Fruit fly (Drosophila melanogaster): Measurements from ENCODE around the gene emei.

emei gene

DNA sequence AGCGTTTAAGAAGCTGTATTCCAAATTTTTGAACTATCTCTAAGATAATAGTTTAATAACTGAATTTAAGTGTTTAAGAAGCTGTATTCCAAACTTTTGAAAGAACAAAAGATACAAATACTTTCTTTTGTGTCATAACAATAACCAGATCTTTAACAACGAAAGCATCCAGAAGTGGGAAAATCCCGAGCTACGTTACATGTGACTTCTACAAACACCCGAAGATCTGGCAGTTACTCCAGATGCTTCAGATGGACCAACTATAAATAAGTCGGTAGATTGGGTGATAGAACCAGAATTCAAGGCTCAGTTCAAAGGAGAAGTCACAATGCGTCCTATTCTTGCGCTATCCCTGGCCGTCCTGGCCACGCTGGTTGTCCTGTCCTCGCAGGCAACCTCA, 1.6 kb upstream of the emei start, which contains the start of gene CG12522:
CG12522 (plus strand) TSS at position 301 of the 400 bp plus-strand sequence.
- TF ChIP-seq CG8478 (optimal IDR thresholded peaks at IDR 0.05) (no peak), EcR (GFP tag; optimal IDR thresholded peaks at IDR 0.05) (no peak), pan (optimal IDR thresholded peaks at IDR 0.05) (no peak), Dll (optimal IDR thresholded peaks at IDR 0.05) (no peak), psq (optimal IDR thresholded peaks at IDR 0.05) (no peak), usp (GFP tag; optimal IDR thresholded peaks at IDR 0.05) (no peak)

DNA sequence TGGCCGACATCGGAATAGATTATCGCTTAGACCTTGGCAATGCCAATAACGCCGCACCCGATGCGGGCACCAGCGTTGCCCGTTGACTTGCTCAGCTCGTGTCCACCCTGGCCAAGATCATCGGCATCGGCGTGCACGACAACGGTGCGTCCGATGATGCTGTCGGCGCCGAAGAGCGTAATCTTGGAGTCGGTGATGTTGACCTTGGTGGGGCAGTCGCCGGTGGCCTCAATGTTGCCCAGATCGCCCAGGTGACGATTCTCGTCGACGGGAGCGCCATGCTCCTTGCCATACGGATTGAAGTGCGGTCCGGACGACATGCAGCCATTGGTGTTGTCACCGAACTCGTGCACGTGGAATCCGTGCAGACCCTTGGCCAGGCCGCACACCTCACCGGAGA, 2.9 kb downstream of the emei start:
- TF ChIP-seq EcR (GFP tag; optimal IDR thresholded peaks at IDR 0.05) = no peak
- no peak for TF ChIP-seq usp (GFP tag; optimal IDR thresholded peaks at IDR 0.05)
- TF ChIP-seq psq (optimal IDR thresholded peaks at IDR 0.05) = no peak
- TF ChIP-seq Dll (optimal IDR thresholded peaks at IDR 0.05) = no peak
- TF ChIP-seq pan (optimal IDR thresholded peaks at IDR 0.05) = no peak
- no peak for TF ChIP-seq CG8478 (optimal IDR thresholded peaks at IDR 0.05)

dm6 chr3L:11113198-11114197, 4.0 kb downstream of the emei start, which contains the start of gene Sod1:
Gene Sod1, minus strand, starts transcription at chr3L:11113740.
- TF ChIP-seq CG8478 (optimal IDR thresholded peaks at IDR 0.05) (no peak), psq (optimal IDR thresholded peaks at IDR 0.05) (no peak), usp (GFP tag; optimal IDR thresholded peaks at IDR 0.05) (no peak), pan (optimal IDR thresholded peaks at IDR 0.05) (no peak), Dll (optimal IDR thresholded peaks at IDR 0.05) (no peak), EcR (GFP tag; optimal IDR thresholded peaks at IDR 0.05) (no peak)

DNA sequence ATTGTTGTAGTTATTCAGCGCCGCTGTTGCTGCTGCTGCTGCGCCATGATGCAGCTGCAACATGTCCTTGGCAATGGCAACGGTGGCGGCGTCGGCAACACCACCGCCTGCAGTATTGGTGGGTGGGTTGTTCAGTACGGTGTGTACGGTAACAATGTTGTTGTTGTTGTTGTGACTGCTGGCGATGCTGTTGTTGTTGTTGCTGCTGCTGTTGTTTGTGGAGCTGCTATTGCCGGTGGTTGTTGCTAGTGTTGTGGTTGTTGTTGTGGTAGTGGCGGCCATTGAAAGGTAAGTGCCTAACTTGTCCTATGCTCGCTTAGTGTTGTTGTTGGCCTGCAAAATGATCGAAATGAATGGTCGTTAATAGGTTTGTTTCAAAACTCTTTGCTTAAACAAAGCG, 8.2 kb downstream of the emei start:
- TF ChIP-seq CG8478 (optimal IDR thresholded peaks at IDR 0.05) (no peak), Dll (optimal IDR thresholded peaks at IDR 0.05) (no peak), psq (optimal IDR thresholded peaks at IDR 0.05) (no peak), EcR (GFP tag; optimal IDR thresholded peaks at IDR 0.05) (no peak), usp (GFP tag; optimal IDR thresholded peaks at IDR 0.05) (no peak), pan (optimal IDR thresholded peaks at IDR 0.05) (no peak)

DNA sequence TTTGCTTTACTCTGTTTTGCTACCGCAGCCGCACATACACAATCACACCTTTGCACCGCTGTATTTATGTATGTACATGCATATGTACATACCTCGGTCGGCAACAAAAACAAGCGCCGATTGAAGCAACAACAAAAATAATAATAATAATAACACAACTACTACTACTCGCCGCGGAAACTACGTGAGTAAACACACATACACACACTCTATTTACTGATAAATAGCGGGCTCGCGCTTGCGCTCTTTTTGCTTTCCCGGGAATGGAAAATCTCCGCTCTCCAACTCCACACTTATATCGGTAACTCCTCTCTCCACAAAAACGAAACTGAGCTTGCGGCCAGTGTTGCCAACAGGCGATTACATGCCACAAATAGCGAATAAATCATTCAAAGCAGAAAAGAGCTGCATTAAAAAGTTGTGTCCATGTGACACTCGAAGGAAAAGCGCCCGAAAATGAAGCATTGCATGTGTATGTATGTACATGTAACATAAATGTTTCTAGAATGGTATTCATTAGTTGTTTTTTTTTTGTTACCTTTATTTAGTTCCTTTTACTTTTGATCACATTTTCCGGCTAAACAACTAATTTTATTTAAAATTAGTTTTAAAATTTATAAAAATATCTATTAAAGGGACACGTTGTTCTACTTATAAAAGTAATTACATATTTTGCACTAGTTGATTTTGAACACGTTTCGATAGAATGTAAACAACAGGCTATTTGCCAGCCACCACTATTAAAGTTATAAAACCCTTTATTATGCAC, 9.3 kb downstream of the emei start:
- TF ChIP-seq EcR (GFP tag; optimal IDR thresholded peaks at IDR 0.05) (no peak), Dll (optimal IDR thresholded peaks at IDR 0.05) (peak; percentile 22)

- TF ChIP-seq CG8478 (optimal IDR thresholded peaks at IDR 0.05) (no peak), Dll (optimal IDR thresholded peaks at IDR 0.05) (no peak), pan (optimal IDR thresholded peaks at IDR 0.05) (no peak), usp (GFP tag; optimal IDR thresholded peaks at IDR 0.05) (no peak), EcR (GFP tag; optimal IDR thresholded peaks at IDR 0.05) (no peak), psq (optimal IDR thresholded peaks at IDR 0.05) (no peak)
Observed at dm6 chr3L:11119396-11119900, 10.0 kb downstream of the emei start.

DNA sequence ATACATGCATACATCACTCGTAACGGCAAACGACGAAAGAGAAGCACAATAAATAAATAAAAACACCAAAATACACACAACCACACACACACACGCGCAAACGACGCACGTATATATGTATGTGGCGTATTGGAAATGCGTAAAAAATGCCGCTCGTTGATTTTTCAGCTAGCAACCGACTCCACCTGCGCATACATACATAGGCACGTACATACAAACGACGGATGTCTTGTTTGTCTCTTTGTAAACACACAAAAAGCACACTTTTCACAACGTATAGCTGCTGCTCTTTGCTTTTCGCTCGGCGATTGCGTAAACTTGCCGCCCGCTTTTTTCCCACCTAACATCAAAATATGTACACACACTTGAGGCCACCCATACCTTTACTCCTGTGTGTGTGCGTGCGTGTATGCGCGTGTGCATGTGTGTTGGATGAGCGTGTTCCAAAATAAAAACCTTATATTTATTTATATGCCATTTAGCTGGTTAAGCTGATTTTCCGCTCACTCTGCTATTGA, 10.5 kb downstream of the emei start:
- no peak for TF ChIP-seq usp (GFP tag; optimal IDR thresholded peaks at IDR 0.05)
- no peak for TF ChIP-seq pan (optimal IDR thresholded peaks at IDR 0.05)
- TF ChIP-seq EcR (GFP tag; optimal IDR thresholded peaks at IDR 0.05) = no peak
- no peak for TF ChIP-seq Dll (optimal IDR thresholded peaks at IDR 0.05)
- no peak for TF ChIP-seq psq (optimal IDR thresholded peaks at IDR 0.05)
- no peak for TF ChIP-seq CG8478 (optimal IDR thresholded peaks at IDR 0.05)

DNA sequence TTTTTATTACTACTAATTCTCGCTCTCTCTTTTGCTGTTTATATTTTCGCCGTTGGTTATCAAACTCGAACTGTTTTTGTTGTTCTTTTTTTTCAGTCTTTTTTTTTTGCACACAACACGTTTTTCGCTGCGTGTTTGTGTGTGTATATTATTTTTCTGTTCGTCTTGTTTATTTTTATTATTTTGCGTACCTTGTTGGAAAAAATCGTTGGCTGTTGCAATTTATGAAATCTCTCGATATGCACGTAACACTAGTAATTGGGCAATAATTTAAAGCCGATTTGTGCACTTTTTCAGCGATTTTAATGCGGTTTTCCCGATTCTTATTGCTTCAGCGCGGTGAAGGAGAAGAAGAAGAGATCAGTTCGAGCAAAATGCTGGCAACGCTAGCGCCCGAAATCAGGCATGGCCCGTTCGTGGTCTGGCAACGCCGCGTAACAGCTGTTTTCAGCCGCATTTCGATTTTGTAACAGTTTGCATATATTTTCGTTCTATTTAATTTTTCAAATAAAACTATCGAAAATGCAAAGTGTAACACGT, 11.0 kb downstream of the emei start, which contains the start of the genes FoxK and mRpL2:
FoxK (minus strand) TSS at position 365 of the 540 bp plus-strand sequence.
mRpL2 (plus strand) TSS at position 429 of the 540 bp plus-strand sequence.
- TF ChIP-seq usp (GFP tag; optimal IDR thresholded peaks at IDR 0.05) (no peak), EcR (GFP tag; optimal IDR thresholded peaks at IDR 0.05) (no peak), pan (optimal IDR thresholded peaks at IDR 0.05) (no peak), Dll (optimal IDR thresholded peaks at IDR 0.05) (no peak)

dm6 chr3L:11123088-11123487, 13.6 kb downstream of the emei start, which contains the start of the genes Ufd1 and NaPi-III:
Gene Ufd1, minus strand, starts transcription at chr3L:11123216.
Gene NaPi-III, plus strand, starts transcription at chr3L:11123348.
- no peak for TF ChIP-seq Dll (optimal IDR thresholded peaks at IDR 0.05)
- no peak for TF ChIP-seq EcR (GFP tag; optimal IDR thresholded peaks at IDR 0.05)
- TF ChIP-seq usp (GFP tag; optimal IDR thresholded peaks at IDR 0.05) = no peak
- no peak for TF ChIP-seq CG8478 (optimal IDR thresholded peaks at IDR 0.05)
- no peak for TF ChIP-seq pan (optimal IDR thresholded peaks at IDR 0.05)

DNA sequence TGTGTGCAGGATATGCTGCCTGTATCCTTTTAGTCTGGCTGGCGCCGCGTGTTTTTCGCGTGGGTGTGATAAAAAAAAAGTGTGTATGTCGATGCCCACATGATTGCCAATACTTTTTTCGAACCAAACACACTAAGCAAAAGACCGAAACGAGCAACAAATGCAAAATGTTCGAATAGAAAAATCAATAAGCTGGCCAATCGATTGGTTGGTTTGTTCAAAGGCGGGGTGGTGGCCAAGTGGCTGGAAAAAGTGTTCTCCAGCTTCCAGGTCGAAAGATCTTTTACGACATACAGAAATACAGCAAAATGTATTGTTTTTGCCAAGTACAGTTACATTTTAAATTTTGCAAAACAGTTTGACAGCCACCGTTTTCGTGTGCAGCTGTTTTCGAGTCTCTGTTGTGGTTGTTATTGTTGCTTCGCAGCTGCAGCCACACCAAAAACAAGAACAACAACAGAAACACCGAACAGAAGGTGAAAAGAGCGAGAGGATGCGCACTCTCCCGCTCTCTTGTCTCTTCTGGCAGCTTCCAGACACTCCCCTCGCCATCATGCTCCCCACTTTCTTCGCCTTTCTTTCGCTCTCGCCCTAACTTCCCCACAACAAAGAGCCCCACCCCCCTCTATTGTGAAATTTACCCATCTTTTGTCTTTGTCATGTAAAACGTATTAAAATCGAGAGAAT, 14.3 kb downstream of the emei start:
- TF ChIP-seq CG8478 (optimal IDR thresholded peaks at IDR 0.05) (no peak), Dll (optimal IDR thresholded peaks at IDR 0.05) (peak; percentile 90)

- TF ChIP-seq psq (optimal IDR thresholded peaks at IDR 0.05) (no peak), pan (optimal IDR thresholded peaks at IDR 0.05) (no peak), EcR (GFP tag; optimal IDR thresholded peaks at IDR 0.05) (no peak)
Observed at dm6 chr3L:11124439-11124838, 14.9 kb downstream of the emei start.

Measured in whole organism.